Worm (Caenorhabditis elegans): ENCODE measurements around the gene ncx-6.

The ncx-6 gene

DNA sequence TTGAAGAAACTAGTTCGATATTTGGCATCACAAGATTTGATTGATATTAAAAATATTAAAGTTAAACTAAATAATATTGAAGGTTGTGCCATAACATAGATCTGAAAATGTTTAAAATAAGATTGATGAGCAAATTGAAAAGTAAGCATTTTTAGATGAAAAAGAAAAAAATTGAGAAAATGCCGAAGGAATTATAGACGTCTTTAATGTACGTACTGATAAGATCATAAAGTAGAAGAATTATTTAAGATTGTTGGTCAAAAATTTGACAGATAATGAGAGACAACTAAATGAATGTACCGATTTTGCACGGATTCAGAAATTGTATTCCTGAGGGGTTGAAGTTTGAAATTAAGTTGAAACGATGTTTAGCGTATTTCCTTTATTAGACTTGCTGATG, 6.4 kb upstream of the ncx-6 start, which contains the start of gene ncx-7:
Gene ncx-7, minus strand, starts transcription at position 101 of the 400 bp plus-strand sequence.
- TF ChIP-seq lin-15B (tag; optimal IDR thresholded peaks at IDR 0.05) (no peak), pqm-1 (tag; optimal IDR thresholded peaks at IDR 0.05) (peak; percentile 36), elt-2 (tag; optimal IDR thresholded peaks at IDR 0.05) (peak; percentile 58), mdl-1 (tag; optimal IDR thresholded peaks at IDR 0.05) (no peak)

DNA sequence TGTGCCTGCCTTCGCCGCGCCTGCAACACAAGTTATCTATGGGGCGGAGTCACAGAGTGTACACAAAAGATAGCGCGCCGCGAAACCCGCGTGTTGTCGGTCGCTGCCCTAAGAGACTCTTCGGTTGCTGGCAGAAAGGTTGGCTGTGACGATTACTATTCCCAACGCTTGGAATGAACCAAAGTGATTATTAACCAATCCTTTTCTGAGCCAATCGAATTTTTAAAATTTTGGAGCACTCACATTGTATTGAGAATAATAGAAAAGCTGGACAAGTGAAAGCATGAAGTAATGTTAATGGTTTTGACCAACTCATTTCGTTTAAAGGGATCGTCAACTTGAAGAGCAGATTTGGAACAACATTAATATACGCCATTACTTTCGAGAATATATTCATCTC, 3.5 kb upstream of the ncx-6 start:
- TF ChIP-seq ceh-28 (tag; optimal IDR thresholded peaks at IDR 0.05) (peak; percentile 59), fkh-10 (GFP tag; optimal IDR thresholded peaks at IDR 0.05) (no peak), ztf-4 (tag; optimal IDR thresholded peaks at IDR 0.05) (no peak), egl-27 (tag; optimal IDR thresholded peaks at IDR 0.05) (no peak), unc-39 (tag; optimal IDR thresholded peaks at IDR 0.05) (no peak), lin-15B (tag; optimal IDR thresholded peaks at IDR 0.05) (peak; percentile 31), zag-1 (tag; optimal IDR thresholded peaks at IDR 0.05) (no peak), pqm-1 (tag; optimal IDR thresholded peaks at IDR 0.05) (peak; percentile 67), mml-1 (tag; optimal IDR thresholded peaks at IDR 0.05) (no peak), lin-39 (tag; optimal IDR thresholded peaks at IDR 0.05) (peak; percentile 61), mdl-1 (tag; optimal IDR thresholded peaks at IDR 0.05) (no peak), fos-1 (tag; optimal IDR thresholded peaks at IDR 0.05) (no peak), ceh-82 (tag; optimal IDR thresholded peaks at IDR 0.05) (peak; percentile 13), ceh-9 (tag; optimal IDR thresholded peaks at IDR 0.05) (no peak), jun-1 (tag; optimal IDR thresholded peaks at IDR 0.05) (no peak), nhr-11 (tag; optimal IDR thresholded peaks at IDR 0.05) (no peak), elt-3 (tag; optimal IDR thresholded peaks at IDR 0.05) (no peak), nhr-25 (tag; optimal IDR thresholded peaks at IDR 0.05) (peak; percentile 18), aly-2 (tag; optimal IDR thresholded peaks at IDR 0.05) (peak; percentile 43), hmg-11 (tag; optimal IDR thresholded peaks at IDR 0.05) (no peak), nhr-43 (tag; optimal IDR thresholded peaks at IDR 0.05; ENCODE audit: poor library complexity, severe bottlenecking) (peak; percentile 61), tbx-2 (tag; optimal IDR thresholded peaks at IDR 0.05) (peak; percentile 45), ztf-11 (tag; optimal IDR thresholded peaks at IDR 0.05) (no peak), nhr-67 (tag; optimal IDR thresholded peaks at IDR 0.05) (no peak), skn-1 (tag; optimal IDR thresholded peaks at IDR 0.05) (no peak), nhr-12 (tag; optimal IDR thresholded peaks at IDR 0.05) (no peak), pha-4 (tag; optimal IDR thresholded peaks at IDR 0.05) (peak; percentile 44), nhr-28 (tag; optimal IDR thresholded peaks at IDR 0.05) (no peak), eor-1 (tag; optimal IDR thresholded peaks at IDR 0.05) (no peak), snpc-4 (tag; optimal IDR thresholded peaks at IDR 0.05) (peak; percentile 99), egl-5 (tag; optimal IDR thresholded peaks at IDR 0.05) (no peak), elt-1 (tag; optimal IDR thresholded peaks at IDR 0.05) (no peak), daf-12 (tag; optimal IDR thresholded peaks at IDR 0.05) (no peak), lsy-12 (tag; optimal IDR thresholded peaks at IDR 0.05) (peak; percentile 71), nhr-23 (tag; optimal IDR thresholded peaks at IDR 0.05) (peak; percentile 80), nhr-76 (tag; optimal IDR thresholded peaks at IDR 0.05) (no peak), nhr-77 (tag; optimal IDR thresholded peaks at IDR 0.05) (peak; percentile 34), nfya-1 (tag; optimal IDR thresholded peaks at IDR 0.05; ENCODE audit: insufficient read depth) (peak; percentile 75), fkh-2 (tag; optimal IDR thresholded peaks at IDR 0.05) (no peak), R02D3.7 (tag; optimal IDR thresholded peaks at IDR 0.05) (peak; percentile 20), sea-2 (GFP tag; optimal IDR thresholded peaks at IDR 0.05) (no peak), ama-1 (optimal IDR thresholded peaks at IDR 0.05) (peak; percentile 96), elt-2 (tag; optimal IDR thresholded peaks at IDR 0.05) (peak; percentile 75), ceh-16 (tag; optimal IDR thresholded peaks at IDR 0.05) (no peak), nhr-237 (tag; optimal IDR thresholded peaks at IDR 0.05) (no peak), ZK546.5 (tag; optimal IDR thresholded peaks at IDR 0.05) (no peak), unc-62 (GFP tag; optimal IDR thresholded peaks at IDR 0.05) (no peak)

All from whole organism, L3 larva.